Worm (Caenorhabditis elegans): Measurements from ENCODE around the gene F46C3.2.

F46C3.2 gene

ce11 chrX:11419988-11420387 is 1.4 kb upstream of the F46C3.2 start, which contains the start of gene F46C3.6:
Gene F46C3.6 (minus strand): TSS chrX:11420074.
- TF ChIP-seq lin-13 (GFP tag; optimal IDR thresholded peaks at IDR 0.05), result no peak
- TF ChIP-seq Y75B8A.6 (GFP tag; IDR thresholded peaks at IDR 0.05), result no peak
- TF ChIP-seq fkh-10 (GFP tag; optimal IDR thresholded peaks at IDR 0.05), result no peak
- TF ChIP-seq lin-29 (GFP tag; IDR thresholded peaks at IDR 0.05), result no peak
- 0 out of 2 replicates have a peak, but pooled peaks have one; percentile 39 for TF ChIP-seq tag-97 (GFP tag; IDR thresholded peaks at IDR 0.05)
- TF ChIP-seq mes-2 (tag; optimal IDR thresholded peaks at IDR 0.05; ENCODE audit: poor library complexity, severe bottlenecking), result no peak
- no peak for TF ChIP-seq nhr-28 (tag; optimal IDR thresholded peaks at IDR 0.05)
- TF ChIP-seq ceh-20 (GFP tag; IDR thresholded peaks at IDR 0.05), result no peak
- TF ChIP-seq Y105C5A.15 (GFP tag; IDR thresholded peaks at IDR 0.05), result no peak
- peak; percentile 13 for TF ChIP-seq hlh-11 (tag; optimal IDR thresholded peaks at IDR 0.05)
- no peak for TF ChIP-seq snpc-4 (tag; optimal IDR thresholded peaks at IDR 0.05)
- no peak for TF ChIP-seq dve-1 (tag; optimal IDR thresholded peaks at IDR 0.05; ENCODE audit: insufficient read depth)
- peak; percentile 10 for TF ChIP-seq mxl-3 (GFP tag; optimal IDR thresholded peaks at IDR 0.05)
- peak in 1 of 2 experiments; percentile 7 for TF ChIP-seq mdl-1 (tag; optimal IDR thresholded peaks at IDR 0.05)
- TF ChIP-seq madf-5 (GFP tag; IDR thresholded peaks at IDR 0.05), result no peak
- TF ChIP-seq F10B5.3 (tag; optimal IDR thresholded peaks at IDR 0.05), result no peak
- TF ChIP-seq F49E8.2 (tag; optimal IDR thresholded peaks at IDR 0.05; ENCODE audit: borderline replicate concordance), result no peak
- peak; percentile 22 for TF ChIP-seq hlh-30 (tag; optimal IDR thresholded peaks at IDR 0.05; ENCODE audit: insufficient read depth)
- no peak for TF ChIP-seq F26F4.8 (GFP tag; conservative IDR thresholded peaks at IDR 0.05)
- TF ChIP-seq ces-1 (GFP tag; optimal IDR thresholded peaks at IDR 0.05), result no peak
- no peak for TF ChIP-seq aly-2 (tag; optimal IDR thresholded peaks at IDR 0.05)
- 0 out of 2 replicates have a peak, but pooled peaks have one; percentile 36 for TF ChIP-seq lim-7 (GFP tag; IDR thresholded peaks at IDR 0.05)
- no peak for TF ChIP-seq nhr-41 (GFP tag; IDR thresholded peaks at IDR 0.05)

ce11 chrX:11414837-11415550 is 3.6 kb downstream of the F46C3.2 start, which contains the start of gene pek-1:
Gene pek-1 (minus strand): TSS chrX:11414887.
- TF ChIP-seq hlh-11 (tag; optimal IDR thresholded peaks at IDR 0.05) (peak; percentile 60), ztf-11 (tag; optimal IDR thresholded peaks at IDR 0.05) (no peak), Y5F2A.4 (GFP tag; optimal IDR thresholded peaks at IDR 0.05) (no peak), hmg-1.1 (GFP tag; IDR thresholded peaks at IDR 0.05) (0 out of 2 replicates have a peak, but pooled peaks have one; percentile 11), mdt-29 (GFP tag; IDR thresholded peaks at IDR 0.05) (peak; percentile 77), gei-8 (GFP tag; optimal IDR thresholded peaks at IDR 0.05) (no peak), ztf-7 (tag; optimal IDR thresholded peaks at IDR 0.05) (peak; percentile 9), mdl-1 (tag; optimal IDR thresholded peaks at IDR 0.05) (peak; percentile 60 to 94), spr-1 (tag; optimal IDR thresholded peaks at IDR 0.05) (no peak), egl-27 (tag; optimal IDR thresholded peaks at IDR 0.05) (no peak), arid-1 (GFP tag; conservative IDR thresholded peaks at IDR 0.05) (0 out of 2 replicates have a peak, but pooled peaks have one; percentile 16), ceh-44 (GFP tag; IDR thresholded peaks at IDR 0.05) (no peak), nhr-28 (tag; optimal IDR thresholded peaks at IDR 0.05) (peak; percentile 35), mxl-3 (GFP tag; optimal IDR thresholded peaks at IDR 0.05) (peak; percentile 89), dmd-6 (GFP tag; IDR thresholded peaks at IDR 0.05) (peak; percentile 50), nhr-11 (tag; optimal IDR thresholded peaks at IDR 0.05) (peak; percentile 27), dve-1 (tag; optimal IDR thresholded peaks at IDR 0.05; ENCODE audit: insufficient read depth) (peak; percentile 60), nhr-25 (tag; optimal IDR thresholded peaks at IDR 0.05; ENCODE audit: borderline replicate concordance, insufficient read depth) (peak; percentile 39), dpl-1 (GFP tag; optimal IDR thresholded peaks at IDR 0.05) (peak; percentile 7), lsy-2 (tag; optimal IDR thresholded peaks at IDR 0.05) (peak in 1 of 2 experiments; percentile 46), daf-16 (GFP tag; optimal IDR thresholded peaks at IDR 0.05) (peak in 1 of 2 experiments; percentile 31), daf-16 (tag; optimal IDR thresholded peaks at IDR 0.05) (peak; percentile 55), mep-1 (tag; optimal IDR thresholded peaks at IDR 0.05) (peak; percentile 52), hif-1 (tag; optimal IDR thresholded peaks at IDR 0.05) (peak in 1 of 2 experiments; percentile 86), nhr-237 (tag; optimal IDR thresholded peaks at IDR 0.05) (no peak), lin-1 (GFP tag; IDR thresholded peaks at IDR 0.05) (peak; percentile 40; the same call in 1 of the 2 replicates), ces-1 (GFP tag; optimal IDR thresholded peaks at IDR 0.05) (no peak), T20F7.1 (GFP tag; optimal IDR thresholded peaks at IDR 0.05) (peak; percentile 4), hlh-30 (tag; optimal IDR thresholded peaks at IDR 0.05; ENCODE audit: insufficient read depth) (peak; percentile 80), mes-2 (tag; optimal IDR thresholded peaks at IDR 0.05; ENCODE audit: poor library complexity, severe bottlenecking) (peak; percentile 33), nhr-48 (tag; optimal IDR thresholded peaks at IDR 0.05) (peak; percentile 47)

Measured in whole organism, L4 larva.